Fruit fly (Drosophila melanogaster) whole organism, embryonic: Measurements from ENCODE around the gene net.
A peak's percentile ranks its signal among the peaks of the same experiment; 100 is the strongest.

ENCODE experiments used
- Atf6 ChIP-seq: fragments of 200-800 bp; sonication (Bioruptor generic); IDR thresholded peaks from 2 replicates; pipeline ENCODE4 v1.3.6; 2022; ENCODE audit warnings: missing biosample characterization, missing genetic modification characterization
- Awh ChIP-seq: fragments of 200-800 bp; sonication (Bioruptor generic); IDR thresholded peaks from 2 replicates; pipeline ENCODE4, ENCODE4 v1.3.6; 2022; ENCODE audit warnings: missing biosample characterization, missing genetic modification characterization
- BEAF-32 ChIP-seq: fragments of 200-800 bp; sonication (Bioruptor generic); optimal IDR thresholded peaks from 3 replicates; lab custom pipeline; 2017; ENCODE audit warnings: missing biosample characterization, missing genetic modification characterization, mild to moderate bottlenecking, moderate library complexity, missing genetic modification reagents
- CG11456 ChIP-seq: fragments of 200-800 bp; sonication (Bioruptor generic); IDR thresholded peaks from 3 replicates; pipeline ENCODE4 v1.3.6; 2022; ENCODE audit warnings: missing biosample characterization, missing genetic modification characterization
- CG13624 ChIP-seq: fragments of 200-800 bp; sonication (Bioruptor generic); optimal IDR thresholded peaks from 2 replicates; lab custom pipeline; 2016; ENCODE audit warnings: missing biosample characterization, missing genetic modification characterization
- CG13894 ChIP-seq: fragments of 200-800 bp; sonication (Bioruptor generic); optimal IDR thresholded peaks from 3 replicates; lab custom pipeline; 2018; ENCODE audit warnings: missing biosample characterization, mild to moderate bottlenecking, missing genetic modification characterization, moderate library complexity
- CG16863 ChIP-seq: fragments of 200-800 bp; sonication (Bioruptor generic); optimal IDR thresholded peaks from 3 replicates; lab custom pipeline; 2016; ENCODE audit warnings: missing biosample characterization, missing genetic modification characterization
- CG18476 ChIP-seq: fragments of 200-800 bp; sonication (Bioruptor generic); optimal IDR thresholded peaks from 2 replicates; lab custom pipeline; 2016; ENCODE audit warnings: missing biosample characterization, mild to moderate bottlenecking, missing genetic modification characterization
- CG30020 ChIP-seq: fragments of 200-800 bp; optimal IDR thresholded peaks from 2 replicates; lab custom pipeline; 2019; ENCODE audit warnings: missing biosample characterization, mild to moderate bottlenecking, missing genetic modification characterization, moderate library complexity
- CG31441 ChIP-seq: fragments of 200-800 bp; sonication (Bioruptor generic); IDR thresholded peaks from 2 replicates; pipeline ENCODE4 v1.3.6; 2022; ENCODE audit warnings: missing biosample characterization, missing genetic modification characterization
- CG6254 ChIP-seq: fragments of 200-800 bp; sonication (Bioruptor generic); optimal IDR thresholded peaks from 3 replicates; lab custom pipeline; 2017; ENCODE audit warnings: mild to moderate bottlenecking, missing biosample characterization, missing genetic modification reagents, missing genetic modification characterization
- CG7963 ChIP-seq: fragments of 200-800 bp; sonication (Bioruptor generic); IDR thresholded peaks from 3 replicates; pipeline ENCODE4 v1.3.6; 2022; ENCODE audit warnings: missing biosample characterization, missing genetic modification characterization; ENCODE audit not compliant: partially characterized antibody
- CG8290 ChIP-seq, 3 experiments: fragments of 200-800 bp; sonication (Bioruptor generic); optimal IDR thresholded peaks; 2 replicates each; lab custom pipeline; 2016 to 2019; ENCODE audit warnings: missing biosample characterization in 3 of 3, missing genetic modification characterization in 3 of 3, mild to moderate bottlenecking in 2 of 3, moderate library complexity in 1 of 3
- CTCF ChIP-seq: fragments of 200-800 bp; sonication (Bioruptor generic); optimal IDR thresholded peaks from 2 replicates; lab custom pipeline; 2017; ENCODE audit warnings: missing biosample characterization, mild to moderate bottlenecking, missing genetic modification characterization, moderate library complexity
- Camta ChIP-seq: fragments of 200-800 bp; sonication (Bioruptor generic); optimal IDR thresholded peaks from 2 replicates; lab custom pipeline; 2016; ENCODE audit warnings: missing biosample characterization, missing genetic modification characterization
- CoRest ChIP-seq: fragments of 200-800 bp; sonication (Bioruptor generic); optimal IDR thresholded peaks from 3 replicates; lab custom pipeline; 2018; ENCODE audit warnings: missing biosample characterization, mild to moderate bottlenecking, missing genetic modification characterization, moderate library complexity
- Dfd ChIP-seq, 2 experiments: fragments of >200 bp; optimal IDR thresholded peaks; 2 replicates each; lab custom pipeline; 2017; ENCODE audit warnings: missing biosample characterization in 2 of 2, missing genetic modification characterization in 2 of 2
- Ets65A ChIP-seq: fragments of 200-800 bp; sonication (Bioruptor generic); peaks from one replicate; lab custom pipeline; 2016; ENCODE audit warnings: missing biosample characterization, missing genetic modification characterization
- Ets97D ChIP-seq: fragments of 200-800 bp; sonication (Bioruptor generic); optimal IDR thresholded peaks from 3 replicates; lab custom pipeline; 2016; ENCODE audit warnings: missing biosample characterization, missing genetic modification characterization
- Kr ChIP-seq: fragments of 200-800 bp; sonication (Bioruptor generic); optimal IDR thresholded peaks from 2 replicates; lab custom pipeline; 2017; ENCODE audit warnings: missing biosample characterization, mild to moderate bottlenecking, missing genetic modification characterization
- Lhr ChIP-seq: fragments of 200-800 bp; sonication (Bioruptor generic); optimal IDR thresholded peaks from 3 replicates; lab custom pipeline; 2017; ENCODE audit warnings: mild to moderate bottlenecking, missing biosample characterization, missing genetic modification reagents, missing genetic modification characterization
- Lim3 ChIP-seq: fragments of 200-800 bp; sonication (Bioruptor generic); IDR thresholded peaks from 2 replicates; pipeline ENCODE4 v1.3.6; 2022; ENCODE audit warnings: missing biosample characterization, missing genetic modification characterization
- Nf-YA ChIP-seq: fragments of 200-800 bp; sonication (Bioruptor generic); IDR thresholded peaks from 2 replicates; pipeline ENCODE4 v1.3.6; 2022; ENCODE audit warnings: missing biosample characterization, missing genetic modification characterization
- Side ChIP-seq: fragments of 200-800 bp; sonication (Bioruptor generic); optimal IDR thresholded peaks from 2 replicates; lab custom pipeline; 2016; ENCODE audit warnings: missing biosample characterization, missing genetic modification characterization
- Taf1 ChIP-seq: fragments of 200-800 bp; sonication (Bioruptor generic); IDR thresholded peaks from 2 replicates; pipeline ENCODE4 v1.3.6; 2022; ENCODE audit warnings: missing biosample characterization, missing genetic modification characterization
- amos ChIP-seq: fragments of 200-800 bp; sonication (Bioruptor generic); IDR thresholded peaks from 2 replicates; pipeline ENCODE4 v1.3.6; 2022; ENCODE audit warnings: missing biosample characterization, missing genetic modification characterization; ENCODE audit not compliant: partially characterized antibody
- az2 ChIP-seq: fragments of 200-800 bp; sonication (Bioruptor generic); optimal IDR thresholded peaks from 3 replicates; lab custom pipeline; 2016; ENCODE audit warnings: missing biosample characterization, missing genetic modification characterization
- bab2 ChIP-seq: fragments of 200-800 bp; sonication (Bioruptor generic); optimal IDR thresholded peaks from 2 replicates; lab custom pipeline; 2016; ENCODE audit warnings: missing biosample characterization, missing genetic modification characterization
- bcd ChIP-seq: fragments of 200-800 bp; sonication (Bioruptor generic); optimal IDR thresholded peaks from 2 replicates; lab custom pipeline; 2017; ENCODE audit warnings: missing biosample characterization, mild to moderate bottlenecking, missing genetic modification characterization
- dmrt11E ChIP-seq: fragments of 200-800 bp; sonication (Bioruptor generic); optimal IDR thresholded peaks from 3 replicates; lab custom pipeline; 2018; ENCODE audit warnings: missing biosample characterization, mild to moderate bottlenecking, missing genetic modification characterization, moderate library complexity
- emc ChIP-seq: fragments of 200-800 bp; sonication (Bioruptor generic); optimal IDR thresholded peaks from 2 replicates; lab custom pipeline; 2016; ENCODE audit warnings: missing biosample characterization, missing genetic modification characterization
- exex ChIP-seq: fragments of 200-800 bp; sonication (Bioruptor generic); optimal IDR thresholded peaks from 4 replicates; lab custom pipeline; 2018; ENCODE audit warnings: missing biosample characterization, mild to moderate bottlenecking, missing genetic modification characterization, moderate library complexity
- kah ChIP-seq: fragments of 200-800 bp; sonication (Bioruptor generic); optimal IDR thresholded peaks from 2 replicates; lab custom pipeline; 2018; ENCODE audit warnings: missing biosample characterization, mild to moderate bottlenecking, missing genetic modification characterization
- lola ChIP-seq, 3 experiments: fragments of >200 bp in 2 of 3; fragments of 200-800 bp in 1 of 3; sonication (Bioruptor generic) in 1 of 3; optimal IDR thresholded peaks; 2 replicates each; lab custom pipeline; 2017 to 2019; ENCODE audit warnings: missing biosample characterization in 3 of 3, missing genetic modification characterization in 3 of 3, mild to moderate bottlenecking in 1 of 3, moderate library complexity in 1 of 3
- maf-S ChIP-seq: fragments of 200-800 bp; sonication (Bioruptor generic); optimal IDR thresholded peaks from 2 replicates; lab custom pipeline; 2016; ENCODE audit warnings: missing biosample characterization, missing genetic modification characterization
- oc ChIP-seq: fragments of 200-800 bp; sonication (Bioruptor generic); optimal IDR thresholded peaks from 2 replicates; lab custom pipeline; 2018; ENCODE audit warnings: missing biosample characterization, mild to moderate bottlenecking, missing genetic modification characterization, moderate library complexity
- p53 ChIP-seq: fragments of 200-800 bp; sonication (Bioruptor generic); optimal IDR thresholded peaks from 2 replicates; lab custom pipeline; 2016; ENCODE audit warnings: missing biosample characterization, missing genetic modification characterization
- pan ChIP-seq, 4 experiments: fragments of >200 bp in 3 of 4; fragments of 200-800 bp in 1 of 4; sonication (Bioruptor generic) in 1 of 4; optimal IDR thresholded peaks in 3 of 4; IDR thresholded peaks in 1 of 4; 2 replicates each; pipeline versions ENCODE4 v1.3.6 to Lab custom; 2017 to 2022; ENCODE audit warnings: missing biosample characterization in 2 of 4, missing genetic modification characterization in 2 of 4, mixed read lengths in 1 of 4
- pb ChIP-seq: fragments of 200-800 bp; sonication (Bioruptor generic); optimal IDR thresholded peaks from 3 replicates; lab custom pipeline; 2016; ENCODE audit warnings: missing biosample characterization, missing genetic modification characterization
- peb ChIP-seq: fragments of 200-800 bp; sonication (Bioruptor generic); IDR thresholded peaks from 2 replicates; pipeline ENCODE4 v1.3.6; 2022; ENCODE audit warnings: missing biosample characterization, missing genetic modification characterization
- pum ChIP-seq: fragments of 200-800 bp; sonication (Bioruptor generic); optimal IDR thresholded peaks from 2 replicates; lab custom pipeline; 2016; ENCODE audit warnings: missing biosample characterization, missing genetic modification characterization
- run ChIP-seq: fragments of 200-800 bp; sonication (Bioruptor generic); optimal IDR thresholded peaks from 3 replicates; lab custom pipeline; 2018; ENCODE audit warnings: missing biosample characterization, mild to moderate bottlenecking, missing genetic modification characterization
- sc ChIP-seq, 3 experiments: fragments of >200 bp in 2 of 3; fragments of 200-800 bp in 1 of 3; sonication (Bioruptor generic) in 1 of 3; optimal IDR thresholded peaks; 2 replicates in 2 of 3; 3 replicates in 1 of 3; lab custom pipeline; 2017; ENCODE audit warnings: mild to moderate bottlenecking in 1 of 3, missing biosample characterization in 1 of 3, missing genetic modification characterization in 1 of 3, missing genetic modification reagents in 1 of 3
- sob ChIP-seq: fragments of 200-800 bp; sonication (Bioruptor generic); IDR thresholded peaks from 2 replicates; pipeline ENCODE4 v1.3.6; 2022; ENCODE audit warnings: missing biosample characterization, missing genetic modification characterization
- sug ChIP-seq: fragments of 200-800 bp; optimal IDR thresholded peaks from 2 replicates; lab custom pipeline; 2019; ENCODE audit warnings: missing biosample characterization, mild to moderate bottlenecking, missing genetic modification characterization, moderate library complexity
- ttk ChIP-seq: fragments of 200-800 bp; sonication (Bioruptor generic); IDR thresholded peaks from 2 replicates; pipeline ENCODE4 v2.1.2; 2022; ENCODE audit warnings: missing biosample characterization, missing genetic modification characterization

Gene net

DNA sequence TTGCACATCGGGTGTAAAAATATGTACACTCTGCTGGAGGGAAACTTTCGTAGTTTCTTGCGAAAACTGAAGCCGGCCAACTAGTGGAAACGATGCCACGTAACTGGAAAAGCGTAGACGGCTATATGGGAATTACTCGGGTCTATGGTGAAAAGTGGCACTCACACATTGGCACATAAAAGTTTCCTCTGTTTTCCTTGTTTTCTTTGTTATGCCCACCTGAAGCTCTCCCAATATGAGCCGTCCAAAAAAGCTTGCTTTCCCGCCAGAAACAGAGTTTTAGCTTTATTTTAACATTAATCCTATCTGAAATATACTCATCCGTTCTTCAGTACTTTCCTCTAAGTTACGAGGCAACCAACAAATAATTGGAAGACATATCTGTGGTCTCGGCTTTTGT lies 43.5 kb upstream of the net start, which contains the start of gene CG3164:
Gene CG3164 (minus strand): TSS at position 101 of the 400 bp plus-strand sequence.
- TF ChIP-seq dmrt11E, result no peak
- no peak for TF ChIP-seq run
- no peak for TF ChIP-seq Kr
- TF ChIP-seq CG8290 (GFP tag; optimal IDR thresholded peaks at IDR 0.05; lab: Kevin White, UChicago), result no peak
- TF ChIP-seq CG8290 (tag; optimal IDR thresholded peaks at IDR 0.05; lab: Kevin White, UChicago), result no peak
- TF ChIP-seq sob (GFP tag; lab: Robert Waterston, UW), result no peak
- TF ChIP-seq Ets97D (GFP tag; lab: Kevin White, UChicago), result no peak
- no peak for TF ChIP-seq pum (GFP tag; lab: Kevin White, UChicago)
- no peak for TF ChIP-seq CG11456 (GFP tag; lab: Robert Waterston, UW)
- TF ChIP-seq CG13894 (tag; lab: Kevin White, UChicago), result peak; percentile 76
- TF ChIP-seq lola (GFP tag; optimal IDR thresholded peaks at IDR 0.05; lab: Kevin White, UChicago), result peak in 1 of 3 experiments; percentile 22
- no peak for TF ChIP-seq ttk (GFP tag; lab: Robert Waterston, UW)
- no peak for TF ChIP-seq CG16863 (GFP tag; lab: Kevin White, UChicago)
- TF ChIP-seq CG18476, result no peak
- TF ChIP-seq, all 482 proteins: peak for 2

DNA sequence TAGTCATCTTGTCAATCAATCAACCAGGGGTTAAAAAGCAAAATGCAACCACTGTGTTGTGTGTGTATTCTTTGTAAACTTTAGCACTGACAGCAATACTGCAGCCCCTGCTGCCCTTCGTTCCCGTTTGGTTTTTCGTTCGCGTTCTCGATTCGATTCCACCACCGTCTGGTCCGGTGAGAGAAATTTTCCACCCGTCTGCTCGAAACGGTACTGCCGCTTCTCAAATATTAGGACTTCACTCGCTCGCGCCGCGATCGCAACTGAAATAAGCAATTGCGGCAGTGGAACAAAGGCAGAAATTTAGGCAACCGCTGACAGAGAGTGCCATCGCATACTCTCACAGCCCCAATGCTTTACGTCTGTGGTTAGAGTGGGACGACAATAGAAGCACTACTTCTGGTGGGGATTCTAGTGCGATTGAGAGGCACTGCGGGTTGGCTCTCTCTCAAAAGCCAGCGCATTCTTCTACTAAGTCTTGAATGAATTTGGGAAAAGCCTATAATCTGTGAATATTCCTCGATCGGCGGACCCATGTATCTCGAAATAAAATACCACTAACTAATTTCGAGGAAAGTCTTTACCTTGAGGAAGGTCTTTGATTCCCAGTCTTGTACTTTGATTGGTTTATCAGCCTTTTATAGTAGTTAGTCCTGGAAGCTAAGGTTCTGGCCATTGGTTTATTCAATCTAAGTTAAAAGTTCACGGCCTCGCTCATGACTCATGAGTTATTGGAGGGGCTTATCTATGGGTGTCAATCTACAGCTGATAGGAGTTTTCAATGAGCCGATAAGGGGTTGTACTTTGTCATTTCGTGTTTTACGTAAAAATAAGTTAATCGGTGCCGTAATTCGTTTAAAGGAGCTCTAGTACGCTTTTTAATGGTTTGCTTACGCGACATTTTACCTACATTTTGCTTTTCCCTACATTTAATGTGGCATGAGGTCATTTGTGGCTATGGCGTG lies 42.1 kb upstream of the net start:
- TF ChIP-seq CoRest (tag; lab: Kevin White, UChicago) (peak; percentile 23), oc (tag; lab: Kevin White, UChicago) (peak; percentile 64), BEAF-32 (no peak), CG6254 (peak; percentile 53), CG13624 (no peak), Awh (GFP tag; lab: Robert Waterston, UW) (peak; percentile 47; the same call in 1 of the 2 replicates), CTCF (GFP tag; lab: Kevin White, UChicago) (peak; percentile 8), bab2 (GFP tag; lab: Kevin White, UChicago) (no peak), Lhr (GFP tag; lab: Kevin White, UChicago) (no peak), p53 (GFP tag; lab: Kevin White, UChicago) (no peak), Nf-YA (no peak), peb (GFP tag; lab: Robert Waterston, UW) (no peak), Ets65A (GFP tag; lab: Kevin White, UChicago) (no peak), CG30020 (no peak), pan (optimal IDR thresholded peaks at IDR 0.05; lab: Kevin White, UChicago) (no peak), pan (GFP tag; optimal IDR thresholded peaks at IDR 0.05 in 1 of 2, IDR thresholded peaks at IDR 0.05 in 1 of 2) (peak in 1 of 2 experiments; percentile 72), amos (peak; percentile 49; the same call in 1 of the 2 replicates), emc (GFP tag; lab: Kevin White, UChicago) (no peak), CG31441 (GFP tag; lab: Robert Waterston, UW) (peak; percentile 38; the same call in 1 of the 2 replicates), Camta (no peak), sug (tag; lab: Kevin White, UChicago) (peak; percentile 59), kah (GFP tag; lab: Kevin White, UChicago) (peak; percentile 71), CG7963 (GFP tag; lab: Robert Waterston, UW) (0 out of 3 replicates have a peak, but pooled peaks have one; percentile 36), pb (no peak), sc (optimal IDR thresholded peaks at IDR 0.05; lab: Kevin White, UChicago) (no peak), sc (GFP tag; optimal IDR thresholded peaks at IDR 0.05; lab: Kevin White, UChicago) (no peak), Dfd (GFP tag; optimal IDR thresholded peaks at IDR 0.05; lab: Kevin White, UChicago) (no peak), Side (peak; percentile 46), exex (tag; lab: Kevin White, UChicago) (peak; percentile 46), Taf1 (GFP tag; lab: Robert Waterston, UW) (0 out of 2 replicates have a peak, but pooled peaks have one; percentile 8), bcd (no peak), Lim3 (GFP tag; lab: Robert Waterston, UW) (no peak), maf-S (no peak), Atf6 (GFP tag; lab: Robert Waterston, UW) (peak; percentile 67), az2 (GFP tag; lab: Kevin White, UChicago) (no peak), Kr (no peak)
